Fruit fly (Drosophila melanogaster): ENCODE data around the gene nol.

nol gene

dm6 chr3L:11118627-11119395 is 11.8 kb upstream of the nol start (continued):
- TF ChIP-seq Smox (GFP tag; optimal IDR thresholded peaks at IDR 0.05) = no peak
- TF ChIP-seq CG3919 (GFP tag; optimal IDR thresholded peaks at IDR 0.05) = no peak
- TF ChIP-seq Lpt (GFP tag; optimal IDR thresholded peaks at IDR 0.05) = peak; percentile 19
- peak; percentile 23 for TF ChIP-seq CG10631 (GFP tag; optimal IDR thresholded peaks at IDR 0.05)
- TF ChIP-seq dac (GFP tag; optimal IDR thresholded peaks at IDR 0.05) = no peak
- peak; percentile 12 for TF ChIP-seq Sox14 (GFP tag; optimal IDR thresholded peaks at IDR 0.05)
- no peak for TF ChIP-seq Eip75B (GFP tag; optimal IDR thresholded peaks at IDR 0.05)
- TF ChIP-seq CG32006 (GFP tag; optimal IDR thresholded peaks at IDR 0.05) = peak; percentile 60
- no peak for TF ChIP-seq Ets96B (tag; optimal IDR thresholded peaks at IDR 0.05)

- TF ChIP-seq CG31627 (GFP tag; optimal IDR thresholded peaks at IDR 0.05) (peak; percentile 19), Gug (GFP tag; IDR thresholded peaks at IDR 0.05) (0 out of 2 replicates have a peak, but pooled peaks have one; percentile 9), esn (GFP tag; optimal IDR thresholded peaks at IDR 0.05) (peak; percentile 1), Met (GFP tag; optimal IDR thresholded peaks at IDR 0.05) (peak; percentile 5), CG9139 (GFP tag; optimal IDR thresholded peaks at IDR 0.05) (peak; percentile 13), eg (GFP tag; IDR thresholded peaks at IDR 0.05) (peak; percentile 60; the same call in 2 of the 3 replicates), Hr39 (GFP tag; optimal IDR thresholded peaks at IDR 0.05) (peak; percentile 7), CG11294 (GFP tag; IDR thresholded peaks at IDR 0.05) (no peak), salr (GFP tag; optimal IDR thresholded peaks at IDR 0.05) (peak in 1 of 2 experiments; percentile 19), CG3919 (GFP tag; optimal IDR thresholded peaks at IDR 0.05) (no peak), achi (GFP tag; optimal IDR thresholded peaks at IDR 0.05) (no peak), Sox14 (GFP tag; optimal IDR thresholded peaks at IDR 0.05) (peak; percentile 18), svp (GFP tag) (peak; percentile 60), Eip93F (GFP tag; optimal IDR thresholded peaks at IDR 0.05) (no peak), Hr38 (GFP tag; optimal IDR thresholded peaks at IDR 0.05) (no peak), CG3032 (tag; optimal IDR thresholded peaks at IDR 0.05) (peak; percentile 4), CG6163 (GFP tag; IDR thresholded peaks at IDR 0.05) (peak; percentile 60; the same call in 2 of the 3 replicates), CG11762 (GFP tag; optimal IDR thresholded peaks at IDR 0.05; ENCODE audit: insufficient read depth) (no peak)
These were observed 11.2 kb upstream of the nol start for dm6 chr3L:11119396-11119900.

dm6 chr3L:11119901-11120418 is 10.7 kb upstream of the nol start:
- no peak for TF ChIP-seq CG6163 (GFP tag; IDR thresholded peaks at IDR 0.05)
- no peak for TF ChIP-seq CG10669 (GFP tag; optimal IDR thresholded peaks at IDR 0.05)
- peak; percentile 78 for TF ChIP-seq vri (GFP tag; optimal IDR thresholded peaks at IDR 0.05)
- no peak for TF ChIP-seq OdsH (GFP tag; optimal IDR thresholded peaks at IDR 0.05)
- TF ChIP-seq fkh (GFP tag; optimal IDR thresholded peaks at IDR 0.05) = peak; percentile 98
- no peak for TF ChIP-seq CG11762 (GFP tag; optimal IDR thresholded peaks at IDR 0.05; ENCODE audit: insufficient read depth)

dm6 chr3L:11120419-11120958 is 10.1 kb upstream of the nol start, which contains the start of the genes FoxK and mRpL2:
Gene FoxK (minus strand): TSS chr3L:11120783.
Gene mRpL2 (plus strand): TSS chr3L:11120847.
- TF ChIP-seq dsx (GFP tag; optimal IDR thresholded peaks at IDR 0.05; ENCODE audit: poor library complexity, severe bottlenecking) (peak; percentile 77), svp (GFP tag) (peak; percentile 74), net (GFP tag; optimal IDR thresholded peaks at IDR 0.05) (peak; percentile 84), Blimp-1 (GFP tag; optimal IDR thresholded peaks at IDR 0.05) (peak; percentile 23), CG3032 (tag; optimal IDR thresholded peaks at IDR 0.05) (peak; percentile 77), Smox (GFP tag; optimal IDR thresholded peaks at IDR 0.05) (peak; percentile 28), CG6792 (GFP tag; optimal IDR thresholded peaks at IDR 0.05) (peak; percentile 37), Sox102F (GFP tag; optimal IDR thresholded peaks at IDR 0.05) (peak; percentile 66), Lpt (GFP tag; optimal IDR thresholded peaks at IDR 0.05) (peak; percentile 91), fd59A (GFP tag; optimal IDR thresholded peaks at IDR 0.05) (peak; percentile 61), CG4318 (GFP tag; optimal IDR thresholded peaks at IDR 0.05) (peak; percentile 11), spab (GFP tag; optimal IDR thresholded peaks at IDR 0.05) (peak; percentile 86), achi (GFP tag; optimal IDR thresholded peaks at IDR 0.05) (peak; percentile 66), salr (GFP tag; optimal IDR thresholded peaks at IDR 0.05) (peak; percentile 54 to 90), CG10631 (GFP tag; optimal IDR thresholded peaks at IDR 0.05) (peak; percentile 47), CG11902 (GFP tag; optimal IDR thresholded peaks at IDR 0.05) (no peak), CG8119 (GFP tag; IDR thresholded peaks at IDR 0.05) (peak; percentile 92), CG10669 (GFP tag; optimal IDR thresholded peaks at IDR 0.05) (peak; percentile 84), CG6276 (GFP tag; optimal IDR thresholded peaks at IDR 0.05) (peak; percentile 94), Met (GFP tag; optimal IDR thresholded peaks at IDR 0.05) (peak; percentile 62), CG31627 (GFP tag; optimal IDR thresholded peaks at IDR 0.05) (no peak), cyc (GFP tag; optimal IDR thresholded peaks at IDR 0.05) (no peak), CG8319 (GFP tag; optimal IDR thresholded peaks at IDR 0.05) (peak; percentile 26), Ets96B (tag; optimal IDR thresholded peaks at IDR 0.05) (peak; percentile 80)

Measured in whole organism, prepupa.